Worm (Caenorhabditis elegans) whole organism, young adult: ENCODE results near the gene cha-1.

Experiments
- B0019.2 ChIP-seq: fragments of 200-800 bp; sonication (Bioruptor generic); conservative IDR thresholded peaks from 2 replicates; pipeline ENCODE4 v1.3.6; 2022; ENCODE audit warnings: missing genetic modification reagents, missing genetic modification characterization, missing compliant biosample characterization
- B0261.1 ChIP-seq: sonication (generic microtip); optimal IDR thresholded peaks from 2 replicates; lab custom pipeline; 2016; ENCODE audit warnings: mild to moderate bottlenecking, missing genetic modification characterization, moderate library complexity, missing compliant biosample characterization
- B0336.3 ChIP-seq: fragments of 200-800 bp; sonication (Bioruptor generic); IDR thresholded peaks from 2 replicates; pipeline ENCODE4 v1.3.6; 2022; ENCODE audit warnings: missing genetic modification characterization, missing compliant biosample characterization
- C17E4.6 ChIP-seq: fragments of 200-800 bp; sonication (Bioruptor generic); IDR thresholded peaks from 2 replicates; pipeline ENCODE4 v1.3.6; 2022; ENCODE audit warnings: missing genetic modification reagents, missing genetic modification characterization, missing compliant biosample characterization
- F10E7.11 ChIP-seq: sonication (generic microtip); optimal IDR thresholded peaks from 2 replicates; lab custom pipeline; 2017; ENCODE audit warnings: mild to moderate bottlenecking, missing genetic modification characterization, moderate library complexity, missing compliant biosample characterization
- F39B2.1 ChIP-seq: fragments of 200-800 bp; sonication (Bioruptor generic); IDR thresholded peaks from 2 replicates; pipeline ENCODE4 v1.3.6; 2022; ENCODE audit warnings: missing genetic modification reagents, missing genetic modification characterization, missing compliant biosample characterization
- F49E8.2 ChIP-seq: sonication (generic microtip); optimal IDR thresholded peaks from 3 replicates; lab custom pipeline; 2017; ENCODE audit warnings: missing genetic modification characterization, mild to moderate bottlenecking, missing compliant biosample characterization, antibody characterized with exemption, moderate library complexity; ENCODE audit not compliant: insufficient read depth
- F55B11.4 ChIP-seq: sonication (generic microtip); optimal IDR thresholded peaks from 2 replicates; lab custom pipeline; 2016; ENCODE audit warnings: missing compliant biosample characterization, missing genetic modification characterization, borderline replicate concordance; ENCODE audit not compliant: insufficient read depth
- K12H6.12 ChIP-seq: fragments of 200-800 bp; sonication (Bioruptor generic); optimal IDR thresholded peaks from 2 replicates; lab custom pipeline; 2018; ENCODE audit warnings: mild to moderate bottlenecking, missing genetic modification characterization, missing compliant biosample characterization
- Y53G8AR.9 ChIP-seq: fragments of 200-800 bp; sonication (Bioruptor generic); conservative IDR thresholded peaks from 2 replicates; pipeline ENCODE4 v1.3.6; 2022; ENCODE audit warnings: missing genetic modification reagents, missing genetic modification characterization, missing compliant biosample characterization
- Y67H2A.10 ChIP-seq: fragments of 200-800 bp; sonication (Bioruptor generic); conservative IDR thresholded peaks from 2 replicates; pipeline ENCODE4 v1.3.6; 2022; ENCODE audit warnings: missing genetic modification reagents, missing genetic modification characterization, missing compliant biosample characterization
- ama-1 ChIP-seq, 3 experiments: fragments of 150-350 bp in 1 of 3; sonication (generic microtip) in 2 of 3; optimal IDR thresholded peaks; 2 replicates each; lab custom pipeline; 2014 to 2018; ENCODE audit warnings: missing biosample characterization in 2 of 3, missing genetic modification characterization in 2 of 3, missing genetic modification reagents in 2 of 3
- atf-7 ChIP-seq: sonication (generic microtip); optimal IDR thresholded peaks from 2 replicates; lab custom pipeline; 2017; ENCODE audit warnings: mild to moderate bottlenecking, missing genetic modification characterization, missing compliant biosample characterization
- ceh-100 ChIP-seq: fragments of 200-800 bp; sonication (Bioruptor generic); IDR thresholded peaks from 2 replicates; pipeline ENCODE4 v1.3.6; 2022; ENCODE audit warnings: missing genetic modification reagents, missing genetic modification characterization, missing compliant biosample characterization
- ceh-27 ChIP-seq: fragments of 200-800 bp; sonication (Bioruptor generic); optimal IDR thresholded peaks from 2 replicates; lab custom pipeline; 2018; ENCODE audit warnings: mild to moderate bottlenecking, missing genetic modification characterization, moderate library complexity, missing compliant biosample characterization
- chd-7 ChIP-seq: sonication (generic microtip); optimal IDR thresholded peaks from 2 replicates; lab custom pipeline; 2016; ENCODE audit warnings: mild to moderate bottlenecking, missing genetic modification characterization, moderate library complexity, missing compliant biosample characterization
- dpff-1 ChIP-seq: sonication (generic microtip); optimal IDR thresholded peaks from 2 replicates; lab custom pipeline; 2017; ENCODE audit warnings: mild to moderate bottlenecking, missing genetic modification characterization, missing compliant biosample characterization
- egl-44 ChIP-seq: fragments of 200-800 bp; sonication (Bioruptor generic); IDR thresholded peaks from 2 replicates; pipeline ENCODE4 v1.3.6; 2022; ENCODE audit warnings: missing genetic modification reagents, missing genetic modification characterization, missing compliant biosample characterization
- ets-4 ChIP-seq: fragments of 200-800 bp; sonication (Bioruptor generic); optimal IDR thresholded peaks from 2 replicates; lab custom pipeline; 2018; ENCODE audit warnings: mild to moderate bottlenecking, missing genetic modification characterization, missing compliant biosample characterization
- hlh-12 ChIP-seq: sonication (generic microtip); optimal IDR thresholded peaks from 2 replicates; lab custom pipeline; 2016; ENCODE audit warnings: missing genetic modification characterization, missing compliant biosample characterization
- hmg-1.2 ChIP-seq: fragments of 200-800 bp; sonication (Bioruptor generic); IDR thresholded peaks from 2 replicates; pipeline ENCODE4 v1.3.6; 2022; ENCODE audit warnings: missing genetic modification reagents, missing genetic modification characterization, missing compliant biosample characterization
- lin-54 ChIP-seq: fragments of 200-800 bp; sonication (Bioruptor generic); optimal IDR thresholded peaks from 2 replicates; lab custom pipeline; 2018; ENCODE audit warnings: mild to moderate bottlenecking, missing genetic modification characterization, missing compliant biosample characterization
- lsy-27 ChIP-seq: sonication (generic microtip); optimal IDR thresholded peaks from 2 replicates; lab custom pipeline; 2017; ENCODE audit warnings: missing genetic modification characterization, mild to moderate bottlenecking, missing compliant biosample characterization, antibody characterized with exemption, missing genotype, borderline replicate concordance; ENCODE audit not compliant: insufficient read depth
- mcd-1 ChIP-seq: fragments of 200-800 bp; sonication (Bioruptor generic); IDR thresholded peaks from 2 replicates; pipeline ENCODE4 v1.3.6; 2022; ENCODE audit warnings: missing genetic modification reagents, missing genetic modification characterization, missing compliant biosample characterization
- mel-28 ChIP-seq: sonication (generic microtip); optimal IDR thresholded peaks from 2 replicates; lab custom pipeline; 2016; ENCODE audit warnings: borderline replicate concordance, mild to moderate bottlenecking, missing genetic modification characterization, missing compliant biosample characterization
- mes-4 ChIP-seq: sonication (generic microtip); optimal IDR thresholded peaks from 2 replicates; lab custom pipeline; 2016; ENCODE audit warnings: missing genotype, missing genetic modification characterization, missing compliant biosample characterization
- mxl-1 ChIP-seq: sonication (generic microtip); optimal IDR thresholded peaks from 2 replicates; lab custom pipeline; 2016; ENCODE audit warnings: missing genetic modification characterization, missing compliant biosample characterization
- nfya-2 ChIP-seq: fragments of 200-800 bp; sonication (Bioruptor generic); IDR thresholded peaks from 2 replicates; pipeline ENCODE4 v1.3.6; 2022; ENCODE audit warnings: missing genetic modification reagents, missing genetic modification characterization, missing compliant biosample characterization
- rec-8 ChIP-seq, 2 experiments: sonication (generic microtip); optimal IDR thresholded peaks; 2 replicates each; lab custom pipeline; 2016; ENCODE audit warnings: mild to moderate bottlenecking in 2 of 2, missing genetic modification characterization in 2 of 2, missing genetic modification reagents in 2 of 2, missing genotype in 2 of 2, missing biosample characterization in 1 of 2, missing compliant biosample characterization in 1 of 2, moderate library complexity in 1 of 2
- snpc-1.3 ChIP-seq: sonication (generic microtip); optimal IDR thresholded peaks from 2 replicates; lab custom pipeline; 2017; ENCODE audit warnings: missing genetic modification characterization, mild to moderate bottlenecking, missing compliant biosample characterization, antibody characterized with exemption, moderate library complexity, missing genotype, missing genetic modification reagents; ENCODE audit not compliant: insufficient read depth
- sptf-2 ChIP-seq: fragments of 200-800 bp; sonication (Bioruptor generic); optimal IDR thresholded peaks from 2 replicates; lab custom pipeline; 2018; ENCODE audit warnings: mild to moderate bottlenecking, missing genetic modification characterization, missing compliant biosample characterization
- ztf-18 ChIP-seq: sonication (generic microtip); optimal IDR thresholded peaks from 2 replicates; lab custom pipeline; 2016; ENCODE audit warnings: missing genotype, mild to moderate bottlenecking, missing genetic modification characterization, missing compliant biosample characterization
- ztf-25 ChIP-seq: fragments of 200-800 bp; sonication (Bioruptor generic); IDR thresholded peaks from 2 replicates; pipeline ENCODE4 v1.3.6; 2022; ENCODE audit warnings: missing genetic modification reagents, missing genetic modification characterization, missing compliant biosample characterization
- ztf-26 ChIP-seq: sonication (generic microtip); optimal IDR thresholded peaks from 2 replicates; lab custom pipeline; 2017; ENCODE audit warnings: missing genetic modification characterization, missing compliant biosample characterization
- ztf-28 ChIP-seq: fragments of 200-800 bp; sonication (Bioruptor generic); IDR thresholded peaks from 2 replicates; pipeline ENCODE4 v1.3.6; 2022; ENCODE audit warnings: missing genetic modification reagents, missing genetic modification characterization, missing compliant biosample characterization

The cha-1 gene

ce11 chrIV:3599958-3600357 lies 24.5 kb downstream of the cha-1 start, which contains the start of gene Y37E11B.7:
Y37E11B.7 (minus strand) TSS chrIV:3600164.
- TF ChIP-seq Y67H2A.10 (no peak), sptf-2 (GFP tag; lab: Kevin White, UChicago) (no peak), ceh-27 (GFP tag; lab: Kevin White, UChicago) (no peak), ets-4 (no peak), B0336.3 (no peak), B0261.1 (no peak), F39B2.1 (GFP tag; lab: Robert Waterston, UW) (no peak), F49E8.2 (tag; lab: Kevin White, UChicago) (no peak), rec-8 (tag; optimal IDR thresholded peaks at IDR 0.05; lab: Kevin White, UChicago) (no peak), lsy-27 (tag; lab: Kevin White, UChicago) (no peak), B0019.2 (GFP tag; lab: Robert Waterston, UW) (no peak), ceh-100 (GFP tag; lab: Robert Waterston, UW) (no peak), Y53G8AR.9 (GFP tag; lab: Robert Waterston, UW) (no peak)

ce11 chrIV:3599126-3599525 lies 25.4 kb downstream of the cha-1 start, which contains the start of gene Y37E11B.6:
Y37E11B.6 (minus strand) TSS chrIV:3599306.
- peak; percentile 98 for TF ChIP-seq hmg-1.2 (GFP tag; lab: Robert Waterston, UW)
- TF ChIP-seq mcd-1 (GFP tag; lab: Robert Waterston, UW) = peak; percentile 62
- TF ChIP-seq lsy-27 (tag; lab: Kevin White, UChicago) = no peak
- no peak for TF ChIP-seq egl-44
- no peak for TF ChIP-seq C17E4.6
- TF ChIP-seq, all 124 proteins: peak for 2

- TF ChIP-seq lin-54 = no peak
- no peak for TF ChIP-seq mel-28 (tag; lab: Kevin White, UChicago)
- TF ChIP-seq snpc-1.3 (tag; lab: Kevin White, UChicago) = no peak
- no peak for TF ChIP-seq hlh-12 (tag; lab: Kevin White, UChicago)
- no peak for TF ChIP-seq F55B11.4 (tag; lab: Kevin White, UChicago)
- TF ChIP-seq nfya-2 = no peak
- no peak for TF ChIP-seq ztf-25 (GFP tag; lab: Robert Waterston, UW)
- no peak for TF ChIP-seq ama-1 (optimal IDR thresholded peaks at IDR 0.05; lab: Kevin White, UChicago)
- TF ChIP-seq ama-1 (GFP tag; optimal IDR thresholded peaks at IDR 0.05; lab: Kevin White, UChicago) = no peak
- TF ChIP-seq ztf-28 (GFP tag; lab: Robert Waterston, UW) = no peak
Measured at ce11 chrIV:3598452-3598851, 26.0 kb downstream of the cha-1 start, which contains the start of gene Y37E11B.5. Y37E11B.5 (minus strand) TSS chrIV:3598552.

ce11 chrIV:3597356-3597755 lies 27.1 kb downstream of the cha-1 start:
- TF ChIP-seq ztf-26 (tag; lab: Kevin White, UChicago) (no peak), K12H6.12 (tag; lab: Kevin White, UChicago) (no peak), mxl-1 (no peak), ets-4 (no peak), ztf-18 (tag; lab: Kevin White, UChicago) (no peak), mes-4 (no peak), dpff-1 (tag; lab: Kevin White, UChicago) (no peak), F10E7.11 (tag; lab: Kevin White, UChicago) (no peak), chd-7 (no peak), atf-7 (no peak)
- TF ChIP-seq, all 124 proteins: peak for 0
